Worm (Caenorhabditis elegans) whole organism, mixed stage, embryonic: ENCODE results near the gene tpst-1.

Source experiments
- bed-3 ChIP-seq: fragments of 200-800 bp; sonication (Bioruptor generic); optimal IDR thresholded peaks from 3 replicates; lab custom pipeline; 2018; ENCODE audit warnings: mild to moderate bottlenecking, missing genetic modification characterization, moderate library complexity, missing compliant biosample characterization
- blmp-1 ChIP-seq: fragments of 150-350 bp; optimal IDR thresholded peaks from 2 replicates; lab custom pipeline; 2014; ENCODE audit warnings: missing biosample characterization, missing genetic modification characterization
- drap-1 ChIP-seq: fragments of 200-800 bp; sonication (Bioruptor generic); optimal IDR thresholded peaks from 3 replicates; lab custom pipeline; 2018; ENCODE audit warnings: mild to moderate bottlenecking, missing genetic modification characterization, missing compliant biosample characterization
- hlh-1 ChIP-seq: fragments of 150-350 bp; optimal IDR thresholded peaks from 2 replicates; lab custom pipeline; 2014; ENCODE audit warnings: missing biosample characterization, missing genetic modification reagents, missing genetic modification characterization
- lin-13 ChIP-seq: fragments of 150-350 bp; optimal IDR thresholded peaks from 2 replicates; lab custom pipeline; 2014; ENCODE audit warnings: missing biosample characterization, missing genetic modification characterization
- mab-5 ChIP-seq: fragments of 150-350 bp; optimal IDR thresholded peaks from 2 replicates; lab custom pipeline; 2014; ENCODE audit warnings: missing biosample characterization, missing genetic modification characterization
- mep-1 ChIP-seq: fragments of 150-350 bp; optimal IDR thresholded peaks from 2 replicates; lab custom pipeline; 2017; ENCODE audit warnings: missing biosample characterization, missing genetic modification reagents, missing genetic modification characterization, inconsistent platforms
- nhr-12 ChIP-seq: fragments of 150-350 bp; optimal IDR thresholded peaks from 2 replicates; lab custom pipeline; 2014; ENCODE audit warnings: missing biosample characterization, missing genetic modification characterization
- nhr-2 ChIP-seq: fragments of 150-350 bp; optimal IDR thresholded peaks from 2 replicates; lab custom pipeline; 2014; ENCODE audit warnings: missing biosample characterization, missing genetic modification characterization
- sem-2 ChIP-seq: fragments of 200-800 bp; sonication (Bioruptor generic); optimal IDR thresholded peaks from 2 replicates; lab custom pipeline; 2018; ENCODE audit warnings: mild to moderate bottlenecking, missing genetic modification characterization, missing compliant biosample characterization
- zip-8 ChIP-seq: fragments of 150-350 bp; optimal IDR thresholded peaks from 2 replicates; lab custom pipeline; 2014; ENCODE audit warnings: missing biosample characterization, missing genetic modification characterization
- ztf-11 ChIP-seq: fragments of 150-350 bp; optimal IDR thresholded peaks from 2 replicates; lab custom pipeline; 2014; ENCODE audit warnings: missing biosample characterization, missing genetic modification characterization

The tpst-1 gene

ce11 chrIII:12607302-12607701 is 54.8 kb downstream of the tpst-1 start:
- TF ChIP-seq nhr-12 (tag; lab: Kevin White, UChicago) (no peak), zip-8 (tag; lab: Kevin White, UChicago) (peak; percentile 21), nhr-2 (tag; lab: Kevin White, UChicago) (peak; percentile 68)

DNA sequence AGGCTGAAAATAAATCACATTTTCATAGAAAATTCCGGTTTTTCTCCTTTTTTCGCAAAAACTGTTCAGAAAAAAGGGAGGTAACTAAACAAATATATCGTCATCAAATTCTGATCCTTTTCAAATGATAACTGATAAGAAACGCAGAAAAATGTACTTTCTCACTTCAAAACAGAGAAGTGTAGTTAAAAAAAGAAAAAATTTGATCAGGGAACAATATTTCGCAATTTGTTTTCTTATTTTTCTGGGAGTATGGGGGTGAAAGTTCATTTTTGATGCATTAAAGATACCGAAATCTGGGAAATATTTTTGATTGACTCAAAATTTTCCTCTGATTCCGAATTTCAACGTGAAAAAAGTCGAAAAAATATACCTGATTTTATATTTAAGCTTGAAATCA is 55.9 kb downstream of the tpst-1 start:
- TF ChIP-seq lin-13 (tag; lab: Kevin White, UChicago), result no peak
- TF ChIP-seq sem-2 (GFP tag; lab: Kevin White, UChicago), result no peak
- TF ChIP-seq ztf-11 (tag; lab: Kevin White, UChicago), result no peak
- no peak for TF ChIP-seq mep-1 (tag; lab: Kevin White, UChicago)
- TF ChIP-seq blmp-1 (tag; lab: Kevin White, UChicago), result no peak
- no peak for TF ChIP-seq bed-3
- no peak for TF ChIP-seq drap-1 (GFP tag; lab: Kevin White, UChicago)
- TF ChIP-seq hlh-1 (tag; lab: Kevin White, UChicago), result no peak
- no peak for TF ChIP-seq mab-5
